Worm (Caenorhabditis elegans): Measurements from ENCODE around the gene H20J04.1.

Gene H20J04.1

DNA sequence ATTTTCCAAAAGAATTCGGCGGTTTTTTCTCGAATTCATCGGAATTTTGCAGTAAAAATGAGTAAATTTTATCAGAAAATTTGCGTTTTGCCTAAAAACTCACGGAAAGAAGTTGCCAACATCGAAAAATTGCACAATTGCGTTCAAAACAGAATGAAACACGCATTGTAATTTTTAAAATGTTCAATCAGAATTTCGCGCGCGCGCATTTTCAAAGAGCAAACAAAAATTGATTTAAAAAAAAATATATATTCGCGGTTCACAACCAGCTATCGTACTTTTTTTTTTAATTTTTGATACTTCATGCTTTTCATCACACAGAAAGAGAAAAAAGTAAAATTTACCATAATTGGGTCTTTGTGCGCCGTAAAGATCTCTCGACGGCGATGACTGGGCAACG lies 19.5 kb downstream of the H20J04.1 start:
- TF ChIP-seq madf-6 (GFP tag; IDR thresholded peaks at IDR 0.05) (peak; percentile 88), somi-1 (GFP tag; optimal IDR thresholded peaks at IDR 0.05) (no peak), xnd-1 (tag; optimal IDR thresholded peaks at IDR 0.05) (peak; percentile 64), madf-3 (GFP tag; IDR thresholded peaks at IDR 0.05) (no peak), nfyb-1 (GFP tag; IDR thresholded peaks at IDR 0.05) (no peak), ztf-25 (GFP tag; IDR thresholded peaks at IDR 0.05) (no peak), attf-5 (GFP tag; optimal IDR thresholded peaks at IDR 0.05) (no peak), nhr-90 (tag; optimal IDR thresholded peaks at IDR 0.05) (no peak), efl-1 (GFP tag; optimal IDR thresholded peaks at IDR 0.05) (peak; percentile 72), lsl-1 (GFP tag; optimal IDR thresholded peaks at IDR 0.05) (peak; percentile 59), lin-26 (GFP tag; IDR thresholded peaks at IDR 0.05) (no peak), lin-54 (GFP tag; optimal IDR thresholded peaks at IDR 0.05) (peak; percentile 28), cebp-2 (GFP tag; IDR thresholded peaks at IDR 0.05) (no peak), ceh-91 (GFP tag; IDR thresholded peaks at IDR 0.05) (peak; percentile 68), Y53G8AR.9 (GFP tag; conservative IDR thresholded peaks at IDR 0.05) (no peak), atf-7 (tag; optimal IDR thresholded peaks at IDR 0.05) (no peak), K12H6.12 (tag; optimal IDR thresholded peaks at IDR 0.05) (no peak), rcor-1 (GFP tag; IDR thresholded peaks at IDR 0.05) (no peak), sptf-2 (GFP tag; optimal IDR thresholded peaks at IDR 0.05) (no peak), attf-6 (GFP tag; IDR thresholded peaks at IDR 0.05) (no peak), D2030.7 (GFP tag; IDR thresholded peaks at IDR 0.05) (peak; percentile 29; the same call in 1 of the 2 replicates), pbrm-1 (GFP tag; IDR thresholded peaks at IDR 0.05) (no peak), egl-18 (GFP tag; IDR thresholded peaks at IDR 0.05) (no peak), nhr-80 (tag; optimal IDR thresholded peaks at IDR 0.05) (no peak), lir-1 (GFP tag; conservative IDR thresholded peaks at IDR 0.05) (no peak), ceh-27 (GFP tag; optimal IDR thresholded peaks at IDR 0.05) (no peak), nhr-179 (tag; optimal IDR thresholded peaks at IDR 0.05) (no peak), hlh-12 (tag; optimal IDR thresholded peaks at IDR 0.05) (no peak), die-1 (tag; optimal IDR thresholded peaks at IDR 0.05) (no peak), ceh-79 (tag; optimal IDR thresholded peaks at IDR 0.05) (no peak), Y79H2A.3 (GFP tag; conservative IDR thresholded peaks at IDR 0.05) (no peak), F37B4.10 (GFP tag; IDR thresholded peaks at IDR 0.05) (no peak), snpc-1.3 (tag; optimal IDR thresholded peaks at IDR 0.05; ENCODE audit: insufficient read depth) (no peak), F49E8.2 (tag; optimal IDR thresholded peaks at IDR 0.05; ENCODE audit: insufficient read depth) (no peak), madf-8 (GFP tag; conservative IDR thresholded peaks at IDR 0.05) (peak; percentile 76), cebp-1 (GFP tag; IDR thresholded peaks at IDR 0.05) (no peak), cebp-1 (tag; optimal IDR thresholded peaks at IDR 0.05) (no peak), ceh-40 (GFP tag; IDR thresholded peaks at IDR 0.05) (no peak), C06A6.2 (GFP tag; conservative IDR thresholded peaks at IDR 0.05) (no peak), pha-4 (tag; optimal IDR thresholded peaks at IDR 0.05) (no peak), Y95B8A.8 (GFP tag; IDR thresholded peaks at IDR 0.05) (no peak), zim-3 (tag; optimal IDR thresholded peaks at IDR 0.05) (no peak), B0336.3 (GFP tag; IDR thresholded peaks at IDR 0.05) (no peak), tbp1 (GFP tag; optimal IDR thresholded peaks at IDR 0.05) (no peak), aptf-3 (GFP tag; IDR thresholded peaks at IDR 0.05) (no peak), F33H1.4 (GFP tag; IDR thresholded peaks at IDR 0.05) (peak; percentile 54)

All from whole organism, young adult.